Fruit fly (Drosophila melanogaster) whole organism, embryonic: Measurements from ENCODE around the gene CG3862.

Experiments
- Awh ChIP-seq: fragments of 200-800 bp; sonication (Bioruptor generic); IDR thresholded peaks from 2 replicates; pipeline ENCODE4, ENCODE4 v1.3.6; 2022; ENCODE audit warnings: missing biosample characterization, missing genetic modification characterization
- CG1024 ChIP-seq: fragments of 200-800 bp; sonication (Bioruptor generic); IDR thresholded peaks from 2 replicates; pipeline ENCODE4 v1.3.6; 2022; ENCODE audit warnings: missing biosample characterization, missing genetic modification characterization
- CG10431 ChIP-seq: fragments of 200-800 bp; sonication (Bioruptor generic); optimal IDR thresholded peaks from 3 replicates; lab custom pipeline; 2018; ENCODE audit warnings: missing biosample characterization, mild to moderate bottlenecking, missing genetic modification characterization
- CG11398 ChIP-seq: fragments of 200-800 bp; sonication (Bioruptor generic); optimal IDR thresholded peaks from 2 replicates; lab custom pipeline; 2016; ENCODE audit warnings: missing biosample characterization, missing genetic modification characterization
- CG11695 ChIP-seq: fragments of 200-800 bp; sonication (Bioruptor generic); IDR thresholded peaks from 3 replicates; pipeline ENCODE4 v1.3.6; 2022; ENCODE audit warnings: missing biosample characterization, missing genetic modification characterization
- CG14014 ChIP-seq: fragments of 200-800 bp; sonication (Bioruptor generic); IDR thresholded peaks from 2 replicates; pipeline ENCODE4 v1.3.6; 2022; ENCODE audit warnings: missing biosample characterization, missing genetic modification characterization
- CG1603 ChIP-seq: fragments of 200-800 bp; sonication (Bioruptor generic); optimal IDR thresholded peaks from 2 replicates; lab custom pipeline; 2019; ENCODE audit warnings: missing biosample characterization, mild to moderate bottlenecking, missing genetic modification characterization, moderate library complexity
- CG17802 ChIP-seq: fragments of 200-800 bp; sonication (Bioruptor generic); optimal IDR thresholded peaks from 2 replicates; lab custom pipeline; 2018; ENCODE audit warnings: missing biosample characterization, mild to moderate bottlenecking, missing genetic modification characterization, moderate library complexity
- CG18011 ChIP-seq: fragments of 200-800 bp; sonication (Bioruptor generic); optimal IDR thresholded peaks from 2 replicates; lab custom pipeline; 2017; ENCODE audit warnings: missing biosample characterization, missing genetic modification characterization, mild to moderate bottlenecking, moderate library complexity, missing genotype
- CG18262 ChIP-seq: fragments of 200-800 bp; optimal IDR thresholded peaks from 3 replicates; lab custom pipeline; 2019; ENCODE audit warnings: missing biosample characterization, mild to moderate bottlenecking, missing genetic modification characterization, moderate library complexity
- CG18764 ChIP-seq: fragments of 200-800 bp; sonication (Bioruptor generic); optimal IDR thresholded peaks from 3 replicates; lab custom pipeline; 2016; ENCODE audit warnings: missing biosample characterization, missing genetic modification characterization
- CG2202 ChIP-seq: fragments of 200-800 bp; sonication (Bioruptor generic); optimal IDR thresholded peaks from 2 replicates; lab custom pipeline; 2018; ENCODE audit warnings: missing biosample characterization, mild to moderate bottlenecking, missing genetic modification characterization
- CG30403 ChIP-seq: fragments of 200-800 bp; sonication (Bioruptor generic); optimal IDR thresholded peaks from 3 replicates; lab custom pipeline; 2016; ENCODE audit warnings: missing biosample characterization, missing genetic modification characterization
- CG3407 ChIP-seq: fragments of 200-800 bp; sonication (Bioruptor generic); optimal IDR thresholded peaks from 2 replicates; lab custom pipeline; 2018; ENCODE audit warnings: missing biosample characterization, mild to moderate bottlenecking, missing genetic modification characterization
- CG5180 ChIP-seq: fragments of 200-800 bp; sonication (Bioruptor generic); optimal IDR thresholded peaks from 3 replicates; lab custom pipeline; 2017; ENCODE audit warnings: missing biosample characterization, missing genetic modification characterization, mild to moderate bottlenecking, moderate library complexity, missing genetic modification reagents
- CG7839 ChIP-seq: fragments of 200-800 bp; sonication (Bioruptor generic); optimal IDR thresholded peaks from 3 replicates; lab custom pipeline; 2018; ENCODE audit warnings: missing biosample characterization, mild to moderate bottlenecking, missing genetic modification characterization, moderate library complexity
- CG8089 ChIP-seq: fragments of 200-800 bp; sonication (Bioruptor generic); optimal IDR thresholded peaks from 3 replicates; lab custom pipeline; 2016; ENCODE audit warnings: missing biosample characterization, missing genetic modification characterization
- Camta ChIP-seq: fragments of 200-800 bp; sonication (Bioruptor generic); optimal IDR thresholded peaks from 2 replicates; lab custom pipeline; 2016; ENCODE audit warnings: missing biosample characterization, missing genetic modification characterization
- CoRest ChIP-seq: fragments of 200-800 bp; sonication (Bioruptor generic); optimal IDR thresholded peaks from 3 replicates; lab custom pipeline; 2018; ENCODE audit warnings: missing biosample characterization, mild to moderate bottlenecking, missing genetic modification characterization, moderate library complexity
- Drgx ChIP-seq: fragments of 200-800 bp; sonication (Bioruptor generic); IDR thresholded peaks from 2 replicates; pipeline ENCODE4 v1.3.6; 2022; ENCODE audit warnings: missing biosample characterization, missing genetic modification characterization
- E2f1 ChIP-seq: fragments of 200-800 bp; sonication (Bioruptor generic); IDR thresholded peaks from 2 replicates; pipeline ENCODE4 v1.3.6; 2022; ENCODE audit warnings: missing biosample characterization, missing genetic modification characterization
- Ets65A ChIP-seq: fragments of 200-800 bp; sonication (Bioruptor generic); peaks from one replicate; lab custom pipeline; 2016; ENCODE audit warnings: missing biosample characterization, missing genetic modification characterization
- Fer3 ChIP-seq: fragments of 200-800 bp; sonication (Bioruptor generic); optimal IDR thresholded peaks from 2 replicates; lab custom pipeline; 2018; ENCODE audit warnings: missing biosample characterization, mild to moderate bottlenecking, missing genetic modification characterization, moderate library complexity
- MESR4 ChIP-seq: fragments of 200-800 bp; sonication (Bioruptor generic); optimal IDR thresholded peaks from 2 replicates; lab custom pipeline; 2018; ENCODE audit warnings: missing biosample characterization, mild to moderate bottlenecking, missing genetic modification characterization, moderate library complexity
- Myb ChIP-seq: fragments of 200-800 bp; sonication (Bioruptor generic); optimal IDR thresholded peaks from 2 replicates; lab custom pipeline; 2016; ENCODE audit warnings: missing biosample characterization, missing genetic modification characterization
- NC2β ChIP-seq: fragments of 200-800 bp; sonication (Bioruptor generic); optimal IDR thresholded peaks from 2 replicates; lab custom pipeline; 2016; ENCODE audit warnings: missing biosample characterization, missing genetic modification characterization
- Nf-YB ChIP-seq: fragments of 200-800 bp; sonication (Bioruptor generic); optimal IDR thresholded peaks from 3 replicates; lab custom pipeline; 2019; ENCODE audit warnings: missing biosample characterization, mild to moderate bottlenecking, missing genetic modification characterization, moderate library complexity
- NfI ChIP-seq: fragments of 200-800 bp; sonication (Bioruptor generic); optimal IDR thresholded peaks from 3 replicates; lab custom pipeline; 2018; ENCODE audit warnings: missing biosample characterization, mild to moderate bottlenecking, missing genetic modification characterization, moderate library complexity
- Oaz ChIP-seq: fragments of 200-800 bp; sonication (Bioruptor generic); IDR thresholded peaks from 2 replicates; pipeline ENCODE4 v1.3.6; 2022; ENCODE audit warnings: missing biosample characterization, missing genetic modification characterization
- Pdp1 ChIP-seq, 2 experiments: fragments of 200-800 bp; sonication (Bioruptor generic); optimal IDR thresholded peaks; 3 replicates each; lab custom pipeline; 2016; ENCODE audit warnings: missing biosample characterization in 2 of 2, missing genetic modification characterization in 2 of 2, mild to moderate bottlenecking in 1 of 2, moderate library complexity in 1 of 2
- Ssrp ChIP-seq: fragments of 200-800 bp; sonication (Bioruptor generic); optimal IDR thresholded peaks from 2 replicates; lab custom pipeline; 2018; ENCODE audit warnings: missing biosample characterization, mild to moderate bottlenecking, missing genetic modification characterization, moderate library complexity
- Stat92E ChIP-seq, 3 experiments: fragments of >200 bp in 2 of 3; fragments of 200-800 bp in 1 of 3; sonication (Bioruptor generic) in 1 of 3; optimal IDR thresholded peaks; 2 replicates each; lab custom pipeline; 2017 to 2019; ENCODE audit warnings: missing biosample characterization in 3 of 3, missing genetic modification characterization in 3 of 3, mild to moderate bottlenecking in 1 of 3, moderate library complexity in 1 of 3
- Xrp1 ChIP-seq: fragments of 200-800 bp; sonication (Bioruptor generic); IDR thresholded peaks from 2 replicates; pipeline ENCODE4 v1.3.6; 2022; ENCODE audit warnings: missing biosample characterization, missing genetic modification characterization
- aop ChIP-seq: fragments of 200-800 bp; sonication (Bioruptor generic); IDR thresholded peaks from 2 replicates; pipeline ENCODE4 v1.3.6; 2022; ENCODE audit warnings: missing biosample characterization, missing genetic modification characterization
- bsh ChIP-seq, 2 experiments: fragments of 200-800 bp; sonication (Bioruptor generic); optimal IDR thresholded peaks; 2 replicates each; lab custom pipeline; 2017 to 2018; ENCODE audit warnings: mild to moderate bottlenecking in 2 of 2, missing biosample characterization in 2 of 2, missing genetic modification characterization in 2 of 2, moderate library complexity in 1 of 2
- ems ChIP-seq: fragments of 200-800 bp; sonication (Bioruptor generic); optimal IDR thresholded peaks from 3 replicates; lab custom pipeline; 2016; ENCODE audit warnings: missing biosample characterization, missing genetic modification characterization
- en ChIP-seq: fragments of 200-800 bp; sonication (Bioruptor generic); optimal IDR thresholded peaks from 2 replicates; lab custom pipeline; 2016; ENCODE audit warnings: missing biosample characterization, missing genetic modification characterization
- gro ChIP-seq: fragments of 200-800 bp; sonication (Bioruptor generic); optimal IDR thresholded peaks from 2 replicates; lab custom pipeline; 2016; ENCODE audit warnings: missing biosample characterization, missing genetic modification characterization
- jing ChIP-seq: fragments of 200-800 bp; sonication (Bioruptor generic); optimal IDR thresholded peaks from 2 replicates; lab custom pipeline; 2018; ENCODE audit warnings: missing biosample characterization, mild to moderate bottlenecking, missing genetic modification characterization
- luna ChIP-seq: fragments of 200-800 bp; sonication (Bioruptor generic); optimal IDR thresholded peaks from 2 replicates; lab custom pipeline; 2016; ENCODE audit warnings: missing biosample characterization, missing genetic modification characterization
- mirr ChIP-seq: fragments of 200-800 bp; sonication (Bioruptor generic); optimal IDR thresholded peaks from 3 replicates; lab custom pipeline; 2018; ENCODE audit warnings: missing biosample characterization, mild to moderate bottlenecking, missing genetic modification characterization
- nerfin-2 ChIP-seq: fragments of 200-800 bp; sonication (Bioruptor generic); IDR thresholded peaks from 2 replicates; pipeline ENCODE4 v1.3.6; 2022; ENCODE audit warnings: missing biosample characterization, missing genetic modification characterization; ENCODE audit not compliant: partially characterized antibody
- nmo ChIP-seq: fragments of 200-800 bp; sonication (Bioruptor generic); optimal IDR thresholded peaks from 2 replicates; lab custom pipeline; 2018; ENCODE audit warnings: missing biosample characterization, mild to moderate bottlenecking, missing genetic modification characterization, moderate library complexity
- pfk ChIP-seq: fragments of 200-800 bp; sonication (Bioruptor generic); optimal IDR thresholded peaks from 2 replicates; lab custom pipeline; 2018; ENCODE audit warnings: missing biosample characterization, mild to moderate bottlenecking, missing genetic modification characterization, moderate library complexity
- prd ChIP-seq, 3 experiments: fragments of >200 bp in 2 of 3; fragments of 200-800 bp in 1 of 3; sonication (Bioruptor generic) in 1 of 3; optimal IDR thresholded peaks in 2 of 3; IDR thresholded peaks in 1 of 3; 2 replicates in 2 of 3; 3 replicates in 1 of 3; pipeline versions ENCODE4 v1.3.6 to Lab custom; 2017 to 2022; ENCODE audit warnings: missing biosample characterization in 1 of 3, missing genetic modification characterization in 1 of 3
- row ChIP-seq: fragments of 200-800 bp; sonication (Bioruptor generic); IDR thresholded peaks from 3 replicates; pipeline ENCODE4 v1.3.6; 2022; ENCODE audit warnings: missing biosample characterization, missing genetic modification characterization
- schlank ChIP-seq: fragments of 200-800 bp; sonication (Bioruptor generic); optimal IDR thresholded peaks from 2 replicates; lab custom pipeline; 2018; ENCODE audit warnings: missing biosample characterization, mild to moderate bottlenecking, missing genetic modification characterization
- sens ChIP-seq: fragments of 200-800 bp; sonication (Bioruptor generic); peaks from one replicate; lab custom pipeline; 2016; ENCODE audit warnings: missing biosample characterization, missing genetic modification characterization
- sima ChIP-seq: fragments of 200-800 bp; sonication (Bioruptor generic); optimal IDR thresholded peaks from 2 replicates; lab custom pipeline; 2016; ENCODE audit warnings: missing biosample characterization, missing genetic modification characterization
- tgo ChIP-seq: fragments of 200-800 bp; sonication (Bioruptor generic); IDR thresholded peaks from 3 replicates; pipeline ENCODE4 v1.3.6; 2022; ENCODE audit warnings: missing biosample characterization, missing genetic modification characterization

The CG3862 gene

DNA sequence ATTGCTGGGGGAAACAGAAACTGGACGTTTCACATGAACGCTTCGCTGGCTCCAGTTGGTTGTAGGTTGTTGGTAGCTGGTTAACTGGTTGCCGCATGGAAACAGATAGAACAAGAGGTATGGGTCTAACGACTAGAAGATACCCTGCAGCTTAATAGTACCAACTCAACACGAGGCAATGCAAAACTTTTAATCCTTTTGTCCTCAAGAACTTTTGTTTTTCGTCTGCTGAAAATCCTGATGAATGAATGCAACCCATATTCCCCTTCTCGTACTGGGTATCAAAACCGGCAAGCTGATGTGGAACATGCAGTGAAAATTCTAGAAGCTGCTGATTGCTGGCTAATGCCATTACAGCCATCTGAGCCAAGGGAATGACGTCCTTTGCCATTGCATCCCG is 12.3 kb upstream of the CG3862 start (continued):
- TF ChIP-seq Camta (GFP tag; lab: Kevin White, UChicago): no peak
- no peak for TF ChIP-seq MESR4
- TF ChIP-seq CG30403 (GFP tag; lab: Kevin White, UChicago): peak; percentile 38
- TF ChIP-seq NC2β: peak; percentile 47
- no peak for TF ChIP-seq pfk
- no peak for TF ChIP-seq mirr (GFP tag; lab: Kevin White, UChicago)
- TF ChIP-seq Drgx (GFP tag; lab: Robert Waterston, UW): peak; percentile 89
- no peak for TF ChIP-seq schlank (tag; lab: Kevin White, UChicago)
- TF ChIP-seq gro: no peak
- TF ChIP-seq nerfin-2 (GFP tag; lab: Robert Waterston, UW): no peak
- peak; percentile 80 for TF ChIP-seq CG1603
- no peak for TF ChIP-seq E2f1 (GFP tag; lab: Robert Waterston, UW)
- no peak for TF ChIP-seq CG5180 (GFP tag; lab: Kevin White, UChicago)
- TF ChIP-seq Nf-YB (GFP tag; lab: Kevin White, UChicago): no peak
- TF ChIP-seq CG18262 (tag; lab: Kevin White, UChicago): no peak
- TF ChIP-seq CG18011 (GFP tag; lab: Kevin White, UChicago): no peak
- no peak for TF ChIP-seq CG10431 (GFP tag; lab: Kevin White, UChicago)
- TF ChIP-seq CG18764 (GFP tag; lab: Kevin White, UChicago): no peak
- no peak for TF ChIP-seq jing (GFP tag; lab: Kevin White, UChicago)
- no peak for TF ChIP-seq Xrp1 (GFP tag; lab: Robert Waterston, UW)
- TF ChIP-seq Awh (GFP tag; lab: Robert Waterston, UW): no peak
- TF ChIP-seq Pdp1 (GFP tag; optimal IDR thresholded peaks at IDR 0.05; lab: Kevin White, UChicago): peak in 1 of 2 experiments; percentile 26
- no peak for TF ChIP-seq aop (GFP tag; lab: Robert Waterston, UW)
- TF ChIP-seq CG17802 (tag; lab: Kevin White, UChicago): no peak
- no peak for TF ChIP-seq ems (GFP tag; lab: Kevin White, UChicago)
- peak; percentile 79 for TF ChIP-seq row
- TF ChIP-seq bsh (GFP tag; optimal IDR thresholded peaks at IDR 0.05; lab: Kevin White, UChicago): peak; percentile 15 to 75
- no peak for TF ChIP-seq sima (GFP tag; lab: Kevin White, UChicago)
- TF ChIP-seq CG11398: no peak
- TF ChIP-seq CG7839 (tag; lab: Kevin White, UChicago): peak; percentile 45
- no peak for TF ChIP-seq Ets65A (GFP tag; lab: Kevin White, UChicago)
- 0 out of 2 replicates have a peak, but pooled peaks have one; percentile 15 for TF ChIP-seq Oaz (GFP tag; lab: Robert Waterston, UW)
- TF ChIP-seq CG8089: peak; percentile 11
- no peak for TF ChIP-seq Stat92E (GFP tag; optimal IDR thresholded peaks at IDR 0.05; lab: Kevin White, UChicago)
- TF ChIP-seq CG11695 (GFP tag; lab: Robert Waterston, UW): 0 out of 3 replicates have a peak, but pooled peaks have one; percentile 8
- TF ChIP-seq nmo (GFP tag; lab: Kevin White, UChicago): no peak
- peak; percentile 14 for TF ChIP-seq CG3407 (GFP tag; lab: Kevin White, UChicago)
- TF ChIP-seq luna (GFP tag; lab: Kevin White, UChicago): no peak
- TF ChIP-seq sens: peak; percentile 89
- peak; percentile 30; the same call in 1 of the 2 replicates for TF ChIP-seq CG14014
- no peak for TF ChIP-seq tgo
- no peak for TF ChIP-seq Ssrp (tag; lab: Kevin White, UChicago)
- TF ChIP-seq Myb (GFP tag; lab: Kevin White, UChicago): no peak
- no peak for TF ChIP-seq prd (optimal IDR thresholded peaks at IDR 0.05; lab: Kevin White, UChicago)
- peak; percentile 29; the same call in 1 of the 3 replicates for TF ChIP-seq prd (GFP tag; IDR thresholded peaks at IDR 0.05; lab: Robert Waterston, UW)
- no peak for TF ChIP-seq NfI (GFP tag; lab: Kevin White, UChicago)
- no peak for TF ChIP-seq Fer3 (tag; lab: Kevin White, UChicago)
- peak; percentile 67 for TF ChIP-seq CG1024 (GFP tag; lab: Robert Waterston, UW)
- no peak for TF ChIP-seq en (GFP tag; lab: Kevin White, UChicago)
- TF ChIP-seq CoRest: no peak
- peak; percentile 18 for TF ChIP-seq CG2202 (tag; lab: Kevin White, UChicago)
